Fruit fly (Drosophila melanogaster): ENCODE results near the gene Itpr.
A peak's percentile ranks its signal among the peaks of the same experiment; 100 is the strongest.

The Itpr gene

DNA sequence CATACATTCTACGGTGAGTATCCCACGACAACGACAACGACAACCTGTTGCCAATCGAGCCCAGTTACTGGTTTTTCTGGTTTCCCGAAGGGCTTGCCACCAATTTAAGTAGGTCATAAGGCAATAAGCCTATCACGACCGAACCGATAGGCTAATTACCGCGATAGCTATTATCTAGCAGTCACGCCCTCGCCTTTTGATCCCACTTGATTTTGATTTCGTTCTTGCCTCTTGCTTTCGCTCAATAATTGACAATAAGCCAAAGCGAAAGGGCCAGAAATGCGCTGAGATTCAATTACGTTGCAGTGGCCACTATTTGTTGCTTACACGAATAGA, 927 bp downstream of the Itpr start:
- no peak for TF ChIP-seq CG17806 (tag; optimal IDR thresholded peaks at IDR 0.05)
- TF ChIP-seq EcR (GFP tag; optimal IDR thresholded peaks at IDR 0.05): peak; percentile 76

DNA sequence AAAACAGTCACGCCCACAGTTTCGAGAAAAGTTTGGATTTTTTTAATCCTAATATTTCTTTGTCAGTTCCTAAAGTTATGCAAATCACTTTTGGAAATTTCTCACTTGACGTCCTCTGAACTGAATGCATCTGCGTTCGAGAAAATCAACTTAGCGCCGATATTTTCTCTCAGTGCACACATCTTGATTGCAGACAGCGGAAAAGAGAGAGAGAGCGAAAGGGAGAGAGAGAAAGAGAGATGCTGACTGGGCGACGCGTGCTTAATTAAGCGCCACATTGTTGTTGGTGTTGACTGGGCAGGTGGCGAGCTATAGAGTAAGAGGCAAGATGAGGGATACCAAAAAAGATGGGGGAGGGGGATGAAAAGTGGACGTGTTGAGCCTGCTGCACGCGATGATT, 1.7 kb downstream of the Itpr start:
- TF ChIP-seq CG34367 (tag; optimal IDR thresholded peaks at IDR 0.05) (peak; percentile 34), Snoo (tag; optimal IDR thresholded peaks at IDR 0.05) (peak; percentile 75), fd96Ca (GFP tag; IDR thresholded peaks at IDR 0.05) (peak; percentile 71; the same call in 2 of the 3 replicates), Ets98B (GFP tag; IDR thresholded peaks at IDR 0.05) (peak; percentile 72), CG13204 (GFP tag; optimal IDR thresholded peaks at IDR 0.05) (peak; percentile 47), CG15710 (tag; optimal IDR thresholded peaks at IDR 0.05) (peak; percentile 52), CG9948 (tag; optimal IDR thresholded peaks at IDR 0.05) (peak; percentile 58), EcR (GFP tag; optimal IDR thresholded peaks at IDR 0.05) (no peak), rn (GFP tag; IDR thresholded peaks at IDR 0.05) (no peak), CG8301 (tag; optimal IDR thresholded peaks at IDR 0.05) (peak; percentile 61), CG17806 (tag; optimal IDR thresholded peaks at IDR 0.05) (peak; percentile 60), CG14655 (GFP tag; optimal IDR thresholded peaks at IDR 0.05) (peak; percentile 74), D1 (tag; optimal IDR thresholded peaks at IDR 0.05) (peak; percentile 1), CG8159 (tag; optimal IDR thresholded peaks at IDR 0.05) (peak; percentile 65), CG10348 (GFP tag; IDR thresholded peaks at IDR 0.05) (no peak), CG32121 (GFP tag; IDR thresholded peaks at IDR 0.05) (peak; percentile 57; the same call in 1 of the 2 replicates), CG12605 (GFP tag; IDR thresholded peaks at IDR 0.05) (no peak), CG4496 (GFP tag; IDR thresholded peaks at IDR 0.05) (peak; percentile 64; the same call in 1 of the 3 replicates), Pif1B (GFP tag; optimal IDR thresholded peaks at IDR 0.05) (peak; percentile 61), Pif1A (GFP tag; optimal IDR thresholded peaks at IDR 0.05) (peak; percentile 73), gl (tag; optimal IDR thresholded peaks at IDR 0.05) (peak; percentile 10)

DNA sequence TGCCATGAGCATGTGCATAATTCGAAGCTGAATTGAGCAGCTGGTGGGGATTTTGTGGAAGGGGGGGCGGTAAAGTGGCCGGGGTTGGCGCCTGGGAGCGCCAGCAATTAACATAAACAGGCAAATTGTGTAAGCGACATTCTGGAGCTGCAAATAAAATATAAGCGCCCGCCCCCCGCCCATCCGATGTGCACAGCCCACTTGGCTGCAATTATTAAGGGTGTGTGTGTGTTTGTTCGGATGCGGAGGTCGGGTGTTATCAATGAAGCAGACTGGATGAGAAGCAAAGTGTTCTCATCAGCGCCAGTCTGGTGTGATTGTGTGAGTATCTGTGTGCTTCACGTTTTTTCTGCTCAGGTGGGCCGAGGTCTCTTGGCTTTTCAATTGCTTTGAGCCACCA, 2.9 kb downstream of the Itpr start:
- TF ChIP-seq rn (GFP tag; IDR thresholded peaks at IDR 0.05) (no peak), CG13204 (GFP tag; optimal IDR thresholded peaks at IDR 0.05) (peak; percentile 51)

DNA sequence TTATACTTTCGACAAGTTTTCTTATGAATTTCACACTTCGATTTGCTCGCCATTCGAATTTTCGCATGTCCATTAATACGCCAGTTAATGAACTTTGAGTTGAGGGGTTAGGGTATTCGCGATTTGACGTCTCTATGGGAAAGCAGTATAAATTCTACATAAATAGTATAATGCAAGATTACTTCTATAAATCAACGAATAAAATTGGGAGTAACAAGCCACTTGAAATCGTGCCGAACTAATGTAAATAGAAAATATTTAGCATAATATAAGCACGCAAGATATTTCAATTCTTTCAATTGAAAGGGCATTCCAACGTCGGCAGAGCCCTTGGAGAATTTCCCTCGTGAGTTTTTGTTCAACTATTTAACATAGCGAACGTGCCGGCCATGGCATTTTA, 3.6 kb downstream of the Itpr start:
- TF ChIP-seq CG4496 (GFP tag; IDR thresholded peaks at IDR 0.05): 0 out of 3 replicates have a peak, but pooled peaks have one; percentile 20
- no peak for TF ChIP-seq Pif1A (GFP tag; optimal IDR thresholded peaks at IDR 0.05)

DNA sequence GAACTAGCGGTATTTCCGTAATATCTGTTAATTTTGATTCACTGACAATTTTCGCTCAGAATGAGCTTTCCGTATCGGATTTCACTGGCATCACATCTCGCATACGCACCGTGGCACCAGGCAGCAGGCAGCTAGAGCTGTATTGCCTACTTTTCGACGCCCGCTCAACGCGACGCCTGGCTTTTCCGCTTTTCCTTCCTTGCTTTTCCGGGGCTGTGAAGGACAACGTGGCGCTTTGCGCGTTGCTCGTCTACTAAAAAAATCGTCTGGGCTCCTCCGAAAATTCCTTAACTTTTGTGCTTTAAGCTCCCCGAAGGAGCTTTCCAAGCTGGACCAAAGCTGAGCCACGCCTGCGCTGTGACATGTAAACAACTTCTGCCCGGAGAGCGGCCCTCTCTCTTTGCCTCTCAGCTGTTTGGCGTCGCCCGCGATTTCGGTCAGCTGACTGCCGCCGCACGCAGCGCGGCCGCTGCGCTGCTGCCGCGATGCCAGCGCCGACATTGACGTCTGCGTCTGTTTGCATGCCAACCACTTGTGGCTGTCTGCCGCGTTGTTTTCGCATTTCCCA, 6.2 kb downstream of the Itpr start, which contains the start of the genes CG43845 and Nmdar1:
TSS of gene CG43845 (minus strand) at position 51 of the 568 bp plus-strand sequence.
TSS of gene Nmdar1 (minus strand) at position 259 of the 568 bp plus-strand sequence.
- TF ChIP-seq CG4496 (GFP tag; IDR thresholded peaks at IDR 0.05) (peak; percentile 29; the same call in 1 of the 3 replicates), CG12605 (GFP tag; IDR thresholded peaks at IDR 0.05) (peak; percentile 95), fd96Ca (GFP tag; IDR thresholded peaks at IDR 0.05) (no peak)

DNA sequence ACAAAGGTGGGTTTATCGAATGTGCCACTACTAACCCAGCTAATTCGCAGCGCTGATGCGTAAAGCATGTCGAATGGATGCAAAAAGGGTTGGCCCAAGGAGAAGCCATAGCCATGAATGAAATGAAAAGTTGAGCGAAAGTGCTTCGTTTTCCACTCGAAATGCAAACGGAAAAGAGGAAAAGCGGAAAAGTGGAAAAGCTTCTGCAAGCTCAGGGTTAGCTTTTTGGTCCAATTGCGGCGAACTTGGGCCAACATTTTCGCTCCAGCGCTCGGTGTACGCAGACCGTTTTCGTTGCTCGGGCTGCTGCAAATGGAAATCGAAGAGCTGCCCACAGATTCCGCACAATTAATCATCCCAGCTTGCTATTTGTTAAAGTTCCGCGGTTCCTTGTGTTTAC, 7.9 kb downstream of the Itpr start:
- TF ChIP-seq CG12605 (GFP tag; IDR thresholded peaks at IDR 0.05): no peak
- TF ChIP-seq Pif1B (GFP tag; optimal IDR thresholded peaks at IDR 0.05): no peak
- 0 out of 3 replicates have a peak, but pooled peaks have one; percentile 30 for TF ChIP-seq CG4496 (GFP tag; IDR thresholded peaks at IDR 0.05)
- no peak for TF ChIP-seq rn (GFP tag; IDR thresholded peaks at IDR 0.05)
- no peak for TF ChIP-seq Snoo (tag; optimal IDR thresholded peaks at IDR 0.05)
- TF ChIP-seq Ets98B (GFP tag; IDR thresholded peaks at IDR 0.05): 0 out of 2 replicates have a peak, but pooled peaks have one; percentile 15

DNA sequence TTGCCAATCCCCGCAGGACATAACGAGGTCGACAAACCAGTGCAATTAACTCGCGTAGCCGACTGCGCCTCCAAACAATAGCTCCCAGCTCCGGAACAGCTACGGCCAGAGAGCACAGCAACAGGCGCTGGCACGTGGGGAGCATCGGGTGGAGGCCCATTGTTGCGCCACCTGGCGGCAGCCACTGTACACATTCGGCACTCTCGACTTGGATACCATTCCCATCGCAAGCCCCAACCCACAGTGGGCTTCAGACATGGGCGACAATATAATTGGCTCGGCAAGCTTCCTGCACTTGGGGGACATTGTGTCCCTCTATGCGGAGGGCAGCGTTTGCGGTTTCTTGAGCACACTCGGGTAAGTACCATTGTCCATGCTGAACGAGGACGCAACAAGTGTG, 10.6 kb downstream of the Itpr start:
- TF ChIP-seq CG34367 (tag; optimal IDR thresholded peaks at IDR 0.05) (no peak), CG32121 (GFP tag; IDR thresholded peaks at IDR 0.05) (no peak), CG10348 (GFP tag; IDR thresholded peaks at IDR 0.05) (no peak), CG15710 (tag; optimal IDR thresholded peaks at IDR 0.05) (no peak), Snoo (tag; optimal IDR thresholded peaks at IDR 0.05) (no peak), CG14655 (GFP tag; optimal IDR thresholded peaks at IDR 0.05) (no peak), CG4496 (GFP tag; IDR thresholded peaks at IDR 0.05) (no peak), CG8159 (tag; optimal IDR thresholded peaks at IDR 0.05) (no peak), rn (GFP tag; IDR thresholded peaks at IDR 0.05) (no peak), D1 (tag; optimal IDR thresholded peaks at IDR 0.05) (no peak), CG12605 (GFP tag; IDR thresholded peaks at IDR 0.05) (no peak), gl (tag; optimal IDR thresholded peaks at IDR 0.05) (no peak), Ets98B (GFP tag; IDR thresholded peaks at IDR 0.05) (no peak), CG8301 (tag; optimal IDR thresholded peaks at IDR 0.05) (no peak), Pif1B (GFP tag; optimal IDR thresholded peaks at IDR 0.05) (no peak), fd96Ca (GFP tag; IDR thresholded peaks at IDR 0.05) (no peak), CG17806 (tag; optimal IDR thresholded peaks at IDR 0.05) (no peak)
